Fruit fly (Drosophila melanogaster): ENCODE results near the gene sov.

DNA sequence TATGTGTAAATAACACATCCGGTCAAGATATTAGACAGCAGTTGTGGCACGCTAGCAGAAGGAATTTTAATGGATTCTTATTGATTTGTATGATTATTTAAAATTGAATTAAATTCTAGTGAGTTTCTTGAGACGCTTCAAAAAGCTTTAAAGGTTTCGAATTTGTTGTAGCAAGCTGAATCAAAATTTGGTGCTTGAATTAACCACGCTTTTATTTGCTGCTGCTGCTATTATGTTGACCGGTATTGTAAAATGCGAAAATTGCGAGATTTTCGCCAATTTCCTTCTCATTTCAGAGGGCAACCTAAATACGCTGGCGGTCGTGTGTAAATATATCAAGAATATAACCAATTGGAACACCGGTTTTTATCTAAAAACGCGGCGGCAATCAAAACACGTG is 12.9 kb upstream of the sov start:
- no peak for TF ChIP-seq CG34367 (tag; optimal IDR thresholded peaks at IDR 0.05)
- TF ChIP-seq Pif1B (GFP tag; optimal IDR thresholded peaks at IDR 0.05), result no peak

Measured in whole organism, pupa.